Fruit fly (Drosophila melanogaster) whole organism, embryonic: ENCODE measurements around the gene CG31189.

Experiments
- CG10209 ChIP-seq: fragments of 200-800 bp; sonication (Bioruptor generic); optimal IDR thresholded peaks from 3 replicates; lab custom pipeline; 2017; ENCODE audit warnings: missing biosample characterization, mild to moderate bottlenecking, missing genetic modification characterization, missing genetic modification reagents
- CG11093 ChIP-seq: fragments of 200-800 bp; sonication (Bioruptor generic); IDR thresholded peaks from 3 replicates; pipeline ENCODE4 v1.3.6; 2022; ENCODE audit warnings: missing biosample characterization, missing genetic modification characterization
- CG6683 ChIP-seq: fragments of 200-800 bp; sonication (Bioruptor generic); optimal IDR thresholded peaks from 2 replicates; lab custom pipeline; 2017; ENCODE audit warnings: missing biosample characterization, mild to moderate bottlenecking, missing genetic modification characterization, missing genetic modification reagents
- CG7357 ChIP-seq: fragments of 200-800 bp; sonication (Bioruptor generic); IDR thresholded peaks from 3 replicates; pipeline ENCODE4 v1.3.6; 2022; ENCODE audit warnings: missing biosample characterization, missing genetic modification characterization
- Camta ChIP-seq: fragments of 200-800 bp; sonication (Bioruptor generic); optimal IDR thresholded peaks from 2 replicates; lab custom pipeline; 2016; ENCODE audit warnings: missing biosample characterization, missing genetic modification characterization
- CoRest ChIP-seq: fragments of 200-800 bp; sonication (Bioruptor generic); optimal IDR thresholded peaks from 3 replicates; lab custom pipeline; 2018; ENCODE audit warnings: missing biosample characterization, mild to moderate bottlenecking, missing genetic modification characterization, moderate library complexity
- Lpt ChIP-seq: fragments of >200 bp; optimal IDR thresholded peaks from 2 replicates; lab custom pipeline; 2018; ENCODE audit warnings: missing biosample characterization, missing genetic modification characterization
- Spps ChIP-seq: fragments of 200-800 bp; sonication (Bioruptor generic); optimal IDR thresholded peaks from 2 replicates; lab custom pipeline; 2018; ENCODE audit warnings: missing biosample characterization, mild to moderate bottlenecking, missing genetic modification characterization
- fd102C ChIP-seq: fragments of 200-800 bp; sonication (Bioruptor generic); optimal IDR thresholded peaks from 2 replicates; lab custom pipeline; 2018; ENCODE audit warnings: missing biosample characterization, mild to moderate bottlenecking, missing genetic modification characterization, moderate library complexity
- nom ChIP-seq: fragments of 200-800 bp; sonication (Bioruptor generic); optimal IDR thresholded peaks from 2 replicates; lab custom pipeline; 2017; ENCODE audit warnings: missing biosample characterization, missing genetic modification characterization, mild to moderate bottlenecking, moderate library complexity, missing genetic modification reagents
- onecut ChIP-seq: fragments of 200-800 bp; sonication (Bioruptor generic); IDR thresholded peaks from 2 replicates; pipeline ENCODE4 v1.3.6; 2022; ENCODE audit warnings: missing biosample characterization, missing genetic modification characterization
- pb ChIP-seq: fragments of 200-800 bp; sonication (Bioruptor generic); optimal IDR thresholded peaks from 3 replicates; lab custom pipeline; 2016; ENCODE audit warnings: missing biosample characterization, missing genetic modification characterization
- vnd ChIP-seq: fragments of 200-800 bp; sonication (Bioruptor generic); IDR thresholded peaks from 3 replicates; pipeline ENCODE4 v1.3.6; 2022; ENCODE audit warnings: missing biosample characterization, missing genetic modification characterization; ENCODE audit not compliant: partially characterized antibody

- TF ChIP-seq onecut (GFP tag; lab: Robert Waterston, UW) (no peak), CoRest (tag; lab: Kevin White, UChicago) (no peak), Spps (tag; lab: Kevin White, UChicago) (no peak), fd102C (GFP tag; lab: Kevin White, UChicago) (no peak), vnd (GFP tag; lab: Robert Waterston, UW) (no peak), CG11093 (GFP tag; lab: Robert Waterston, UW) (no peak), pb (GFP tag; lab: Kevin White, UChicago) (no peak), nom (GFP tag; lab: Kevin White, UChicago) (no peak), Lpt (GFP tag; lab: Kevin White, UChicago) (no peak), CG7357 (no peak), CG10209 (GFP tag; lab: Kevin White, UChicago) (no peak), Camta (GFP tag; lab: Kevin White, UChicago) (no peak), CG6683 (GFP tag; lab: Kevin White, UChicago) (no peak)
These were observed 3.2 kb downstream of the CG31189 start, which contains the start of gene Dhc93AB for dm6 chr3R:21042399-21042798.
